Fruit fly (Drosophila melanogaster) whole organism, embryonic: Measurements from ENCODE around the gene CG46458.

Experiments
- CG10274 ChIP-seq: fragments of 200-800 bp; sonication (Bioruptor generic); optimal IDR thresholded peaks from 3 replicates; lab custom pipeline; 2017; ENCODE audit warnings: missing biosample characterization, mild to moderate bottlenecking, missing genetic modification characterization
- CG10654 ChIP-seq: fragments of 200-800 bp; sonication (Bioruptor generic); optimal IDR thresholded peaks from 2 replicates; lab custom pipeline; 2016; ENCODE audit warnings: missing biosample characterization, missing genetic modification characterization
- CG11560 ChIP-seq: fragments of 200-800 bp; sonication (Bioruptor generic); IDR thresholded peaks from 3 replicates; pipeline ENCODE4 v1.3.6; 2022; ENCODE audit warnings: missing biosample characterization, missing genetic modification characterization
- CG12236 ChIP-seq: fragments of 200-800 bp; sonication (Bioruptor generic); optimal IDR thresholded peaks from 2 replicates; lab custom pipeline; 2016; ENCODE audit warnings: missing biosample characterization, missing genetic modification characterization
- CG1233 ChIP-seq: fragments of 200-800 bp; sonication (Bioruptor generic); optimal IDR thresholded peaks from 4 replicates; lab custom pipeline; 2018; ENCODE audit warnings: missing biosample characterization, mild to moderate bottlenecking, missing genetic modification characterization
- CG12942 ChIP-seq: fragments of 200-800 bp; sonication (Bioruptor generic); optimal IDR thresholded peaks from 3 replicates; lab custom pipeline; 2016; ENCODE audit warnings: missing biosample characterization, missing genetic modification characterization
- CG13123 ChIP-seq: fragments of 200-800 bp; sonication (Bioruptor generic); optimal IDR thresholded peaks from 2 replicates; lab custom pipeline; 2016; ENCODE audit warnings: missing biosample characterization, missing genetic modification characterization
- CG16779 ChIP-seq: fragments of 200-800 bp; sonication (Bioruptor generic); IDR thresholded peaks from 2 replicates; pipeline ENCODE4 v1.3.6; 2022; ENCODE audit warnings: missing biosample characterization, missing genetic modification characterization
- CG16813 ChIP-seq: fragments of 200-800 bp; sonication (Bioruptor generic); IDR thresholded peaks from 3 replicates; pipeline ENCODE4 v1.3.6; 2022; ENCODE audit warnings: missing biosample characterization, missing genetic modification characterization; ENCODE audit not compliant: partially characterized antibody
- CG31224 ChIP-seq: fragments of 200-800 bp; sonication (Bioruptor generic); IDR thresholded peaks from 2 replicates; pipeline ENCODE4 v1.3.6; 2022; ENCODE audit warnings: missing biosample characterization, missing genetic modification characterization
- CG31365 ChIP-seq: fragments of 200-800 bp; sonication (Bioruptor generic); optimal IDR thresholded peaks from 2 replicates; lab custom pipeline; 2018; ENCODE audit warnings: missing biosample characterization, mild to moderate bottlenecking, missing genetic modification characterization
- CG3163 ChIP-seq: fragments of 200-800 bp; sonication (Bioruptor generic); optimal IDR thresholded peaks from 3 replicates; lab custom pipeline; 2016; ENCODE audit warnings: missing biosample characterization, missing genetic modification characterization
- CG3281 ChIP-seq: fragments of 200-800 bp; sonication (Bioruptor generic); optimal IDR thresholded peaks from 3 replicates; lab custom pipeline; 2017; ENCODE audit warnings: missing biosample characterization, mild to moderate bottlenecking, missing genetic modification characterization
- CG34422 ChIP-seq: fragments of 200-800 bp; sonication (Bioruptor generic); IDR thresholded peaks from 3 replicates; pipeline ENCODE4 v1.3.6; 2022; ENCODE audit warnings: missing biosample characterization, missing genetic modification characterization
- CG3995 ChIP-seq: fragments of 200-800 bp; sonication (Bioruptor generic); optimal IDR thresholded peaks from 3 replicates; lab custom pipeline; 2016; ENCODE audit warnings: missing biosample characterization, missing genetic modification characterization
- CG6272 ChIP-seq: fragments of 200-800 bp; sonication (Bioruptor generic); IDR thresholded peaks from 2 replicates; pipeline ENCODE4 v1.3.6; 2022; ENCODE audit warnings: missing biosample characterization, missing genetic modification characterization
- CG6654 ChIP-seq: fragments of 200-800 bp; sonication (Bioruptor generic); optimal IDR thresholded peaks from 2 replicates; lab custom pipeline; 2017; ENCODE audit warnings: missing biosample characterization, mild to moderate bottlenecking, missing genetic modification characterization
- CG6689 ChIP-seq: fragments of 200-800 bp; sonication (Bioruptor generic); IDR thresholded peaks from 2 replicates; pipeline ENCODE4 v1.3.6; 2022; ENCODE audit warnings: missing biosample characterization, missing genetic modification characterization
- CG6813 ChIP-seq: fragments of 200-800 bp; sonication (Bioruptor generic); optimal IDR thresholded peaks from 2 replicates; lab custom pipeline; 2017; ENCODE audit warnings: missing biosample characterization, missing genetic modification characterization, mild to moderate bottlenecking, moderate library complexity, missing genetic modification reagents
- CG7556 ChIP-seq: fragments of 200-800 bp; sonication (Bioruptor generic); optimal IDR thresholded peaks from 2 replicates; lab custom pipeline; 2017; ENCODE audit warnings: missing biosample characterization, mild to moderate bottlenecking, missing genetic modification characterization
- CG7745 ChIP-seq: fragments of 200-800 bp; sonication (Bioruptor generic); optimal IDR thresholded peaks from 2 replicates; lab custom pipeline; 2018; ENCODE audit warnings: missing biosample characterization, mild to moderate bottlenecking, missing genetic modification characterization, moderate library complexity
- CG7786 ChIP-seq: fragments of 200-800 bp; sonication (Bioruptor generic); optimal IDR thresholded peaks from 2 replicates; lab custom pipeline; 2016; ENCODE audit warnings: missing biosample characterization, missing genetic modification characterization
- CG9727 ChIP-seq: fragments of 200-800 bp; sonication (Bioruptor generic); optimal IDR thresholded peaks from 3 replicates; lab custom pipeline; 2017; ENCODE audit warnings: missing biosample characterization, mild to moderate bottlenecking, missing genetic modification characterization
- CG9876 ChIP-seq: fragments of 200-800 bp; sonication (Bioruptor generic); optimal IDR thresholded peaks from 2 replicates; lab custom pipeline; 2016; ENCODE audit warnings: missing biosample characterization, missing genetic modification characterization
- CkIIα-i1 ChIP-seq: fragments of 200-800 bp; sonication (Bioruptor generic); IDR thresholded peaks from 2 replicates; pipeline ENCODE4 v1.3.6; 2022; ENCODE audit warnings: missing biosample characterization, missing genetic modification characterization
- CoRest ChIP-seq: fragments of 200-800 bp; sonication (Bioruptor generic); optimal IDR thresholded peaks from 3 replicates; lab custom pipeline; 2018; ENCODE audit warnings: missing biosample characterization, mild to moderate bottlenecking, missing genetic modification characterization, moderate library complexity
- Dip2 ChIP-seq: fragments of 200-800 bp; sonication (Bioruptor generic); IDR thresholded peaks from 2 replicates; pipeline ENCODE4 v1.3.6; 2022; ENCODE audit warnings: missing biosample characterization, missing genetic modification characterization
- Fer3 ChIP-seq: fragments of 200-800 bp; sonication (Bioruptor generic); optimal IDR thresholded peaks from 2 replicates; lab custom pipeline; 2018; ENCODE audit warnings: missing biosample characterization, mild to moderate bottlenecking, missing genetic modification characterization, moderate library complexity
- Mes4 ChIP-seq: fragments of 200-800 bp; sonication (Bioruptor generic); optimal IDR thresholded peaks from 2 replicates; lab custom pipeline; 2016; ENCODE audit warnings: missing biosample characterization, missing genetic modification characterization
- Optix ChIP-seq: fragments of 200-800 bp; sonication (Bioruptor generic); IDR thresholded peaks from 3 replicates; pipeline ENCODE4 v1.3.6; 2022; ENCODE audit warnings: missing biosample characterization, missing genetic modification characterization
- Ptx1 ChIP-seq: fragments of 200-800 bp; sonication (Bioruptor generic); IDR thresholded peaks from 2 replicates; pipeline ENCODE4 v1.3.6; 2022; ENCODE audit warnings: missing biosample characterization, missing genetic modification characterization
- Xbp1 ChIP-seq: fragments of 200-800 bp; sonication (Bioruptor generic); optimal IDR thresholded peaks from 3 replicates; lab custom pipeline; 2016; ENCODE audit warnings: missing biosample characterization, mild to moderate bottlenecking, missing genetic modification characterization
- ab ChIP-seq: fragments of 200-800 bp; sonication (Bioruptor generic); optimal IDR thresholded peaks from 2 replicates; lab custom pipeline; 2016; ENCODE audit warnings: missing biosample characterization, missing genetic modification characterization
- ase ChIP-seq: fragments of 200-800 bp; sonication (Bioruptor generic); IDR thresholded peaks from 3 replicates; pipeline ENCODE4 v1.3.6; 2022; ENCODE audit warnings: missing biosample characterization, missing genetic modification characterization
- ash1 ChIP-seq: fragments of 200-800 bp; sonication (Bioruptor generic); optimal IDR thresholded peaks from 2 replicates; lab custom pipeline; 2018; ENCODE audit warnings: missing biosample characterization, mild to moderate bottlenecking, missing genetic modification characterization
- bigmax ChIP-seq: fragments of 200-800 bp; sonication (Bioruptor generic); optimal IDR thresholded peaks from 2 replicates; lab custom pipeline; 2018; ENCODE audit warnings: missing biosample characterization, mild to moderate bottlenecking, missing genetic modification characterization
- corto ChIP-seq: fragments of 200-800 bp; sonication (Bioruptor generic); optimal IDR thresholded peaks from 2 replicates; lab custom pipeline; 2016; ENCODE audit warnings: missing biosample characterization, mild to moderate bottlenecking, missing genetic modification characterization, moderate library complexity
- dm ChIP-seq: fragments of 200-800 bp; sonication (Bioruptor generic); optimal IDR thresholded peaks from 3 replicates; lab custom pipeline; 2016; ENCODE audit warnings: missing biosample characterization, missing genetic modification characterization
- dysf ChIP-seq: fragments of 200-800 bp; sonication (Bioruptor generic); IDR thresholded peaks from 3 replicates; pipeline ENCODE4 v1.3.6; 2022; ENCODE audit warnings: missing biosample characterization, missing genetic modification characterization
- gfzf ChIP-seq: fragments of 200-800 bp; sonication (Bioruptor generic); optimal IDR thresholded peaks from 2 replicates; lab custom pipeline; 2016; ENCODE audit warnings: missing biosample characterization, mild to moderate bottlenecking, missing genetic modification characterization, moderate library complexity
- gsb ChIP-seq: fragments of 200-800 bp; sonication (Bioruptor generic); IDR thresholded peaks from 2 replicates; pipeline ENCODE4 v1.3.6; 2022; ENCODE audit warnings: missing biosample characterization, missing genetic modification characterization
- hkb ChIP-seq, 2 experiments: fragments of 200-800 bp in 1 of 2; fragments of >200 bp in 1 of 2; sonication (Bioruptor generic) in 1 of 2; IDR thresholded peaks in 1 of 2; optimal IDR thresholded peaks in 1 of 2; 2 replicates each; pipeline versions ENCODE4 v1.3.6 to Lab custom; 2017 to 2022; ENCODE audit warnings: missing biosample characterization in 1 of 2, missing genetic modification characterization in 1 of 2
- nerfin-1 ChIP-seq: fragments of 200-800 bp; sonication (Bioruptor generic); optimal IDR thresholded peaks from 3 replicates; lab custom pipeline; 2019; ENCODE audit warnings: missing biosample characterization, mild to moderate bottlenecking, missing genetic modification characterization, moderate library complexity
- pan ChIP-seq, 4 experiments: fragments of >200 bp in 3 of 4; fragments of 200-800 bp in 1 of 4; sonication (Bioruptor generic) in 1 of 4; optimal IDR thresholded peaks in 3 of 4; IDR thresholded peaks in 1 of 4; 2 replicates each; pipeline versions ENCODE4 v1.3.6 to Lab custom; 2017 to 2022; ENCODE audit warnings: missing biosample characterization in 2 of 4, missing genetic modification characterization in 2 of 4, mixed read lengths in 1 of 4
- peb ChIP-seq: fragments of 200-800 bp; sonication (Bioruptor generic); IDR thresholded peaks from 2 replicates; pipeline ENCODE4 v1.3.6; 2022; ENCODE audit warnings: missing biosample characterization, missing genetic modification characterization
- prd ChIP-seq, 3 experiments: fragments of >200 bp in 2 of 3; fragments of 200-800 bp in 1 of 3; sonication (Bioruptor generic) in 1 of 3; optimal IDR thresholded peaks in 2 of 3; IDR thresholded peaks in 1 of 3; 2 replicates in 2 of 3; 3 replicates in 1 of 3; pipeline versions ENCODE4 v1.3.6 to Lab custom; 2017 to 2022; ENCODE audit warnings: missing biosample characterization in 1 of 3, missing genetic modification characterization in 1 of 3
- ranshi ChIP-seq: fragments of 200-800 bp; sonication (Bioruptor generic); IDR thresholded peaks from 2 replicates; pipeline ENCODE4 v1.3.6; 2022; ENCODE audit warnings: missing biosample characterization, missing genetic modification characterization
- scrt ChIP-seq: fragments of 200-800 bp; sonication (Bioruptor generic); optimal IDR thresholded peaks from 2 replicates; lab custom pipeline; 2018; ENCODE audit warnings: missing biosample characterization, mild to moderate bottlenecking, missing genetic modification characterization, moderate library complexity
- trem ChIP-seq: fragments of 200-800 bp; optimal IDR thresholded peaks from 3 replicates; lab custom pipeline; 2019; ENCODE audit warnings: missing biosample characterization, mild to moderate bottlenecking, missing genetic modification characterization, moderate library complexity

The CG46458 gene

DNA sequence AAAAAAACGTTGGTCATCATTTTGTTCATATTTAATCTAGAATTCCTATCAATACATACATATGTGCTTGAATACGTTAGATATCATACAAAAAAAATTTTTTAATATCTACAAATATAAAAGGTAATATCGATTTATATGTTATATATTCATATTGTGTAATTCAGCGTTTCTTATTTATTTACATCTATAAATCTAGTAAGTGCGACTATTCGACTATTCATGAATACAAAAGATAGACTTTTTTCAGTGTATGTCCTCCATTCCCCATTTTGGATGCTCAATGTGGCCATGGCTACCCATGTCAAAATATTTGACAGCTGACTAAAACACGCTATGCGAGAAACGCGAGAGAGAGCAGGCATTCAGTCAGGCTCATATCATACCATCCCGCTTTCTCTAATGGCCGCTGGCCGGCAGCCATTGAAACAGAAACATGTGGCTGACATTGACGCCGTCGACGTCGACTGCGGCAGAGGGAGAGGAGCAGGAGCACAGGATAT, 54.8 kb downstream of the CG46458 start (continued):
- peak; percentile 73 for TF ChIP-seq nerfin-1 (tag; lab: Kevin White, UChicago)
- TF ChIP-seq dm (GFP tag; lab: Kevin White, UChicago): no peak
- peak; percentile 68 for TF ChIP-seq Xbp1 (GFP tag; lab: Kevin White, UChicago)
- TF ChIP-seq Fer3 (tag; lab: Kevin White, UChicago): peak; percentile 63
- peak; percentile 43 for TF ChIP-seq CG6654 (GFP tag; lab: Kevin White, UChicago)
- TF ChIP-seq CG6689 (GFP tag; lab: Robert Waterston, UW): peak; percentile 69
- no peak for TF ChIP-seq prd (optimal IDR thresholded peaks at IDR 0.05; lab: Kevin White, UChicago)
- peak; percentile 75; the same call in 2 of the 3 replicates for TF ChIP-seq prd (GFP tag; IDR thresholded peaks at IDR 0.05; lab: Robert Waterston, UW)
- TF ChIP-seq dysf (GFP tag; lab: Robert Waterston, UW): peak; percentile 56; the same call in 1 of the 3 replicates
- peak; percentile 40; the same call in 1 of the 2 replicates for TF ChIP-seq ranshi (GFP tag; lab: Robert Waterston, UW)
- no peak for TF ChIP-seq CG16813
- 0 out of 3 replicates have a peak, but pooled peaks have one; percentile 4 for TF ChIP-seq ase (GFP tag; lab: Robert Waterston, UW)
- peak; percentile 89 for TF ChIP-seq CG9727
- peak; percentile 68 for TF ChIP-seq Ptx1 (GFP tag; lab: Robert Waterston, UW)
- peak; percentile 70 for TF ChIP-seq CG1233 (GFP tag; lab: Kevin White, UChicago)
- TF ChIP-seq CG31365: no peak
- TF ChIP-seq CG11560 (tag; lab: Robert Waterston, UW): no peak
- no peak for TF ChIP-seq CG9876 (GFP tag; lab: Kevin White, UChicago)
- TF ChIP-seq gfzf (GFP tag; lab: Kevin White, UChicago): no peak
- TF ChIP-seq CG12236 (GFP tag; lab: Kevin White, UChicago): no peak
- no peak for TF ChIP-seq CkIIα-i1 (GFP tag; lab: Robert Waterston, UW)
- no peak for TF ChIP-seq CG3995 (GFP tag; lab: Kevin White, UChicago)
- no peak for TF ChIP-seq CG7786
- no peak for TF ChIP-seq Optix (GFP tag; lab: Robert Waterston, UW)
- TF ChIP-seq CG6272 (GFP tag; lab: Robert Waterston, UW): no peak
- TF ChIP-seq CG7556 (GFP tag; lab: Kevin White, UChicago): peak; percentile 81
- TF ChIP-seq CG10274 (GFP tag; lab: Kevin White, UChicago): no peak
- no peak for TF ChIP-seq Dip2 (GFP tag; lab: Robert Waterston, UW)
- no peak for TF ChIP-seq gsb (GFP tag; lab: Robert Waterston, UW)
- peak; percentile 90 for TF ChIP-seq CoRest (tag; lab: Kevin White, UChicago)
- TF ChIP-seq CG16779: no peak
- TF ChIP-seq CG31224 (GFP tag; lab: Robert Waterston, UW): peak; percentile 18; the same call in 1 of the 2 replicates
- no peak for TF ChIP-seq bigmax (GFP tag; lab: Kevin White, UChicago)
- TF ChIP-seq CG12942 (GFP tag; lab: Kevin White, UChicago): no peak
- TF ChIP-seq scrt: peak; percentile 47
- TF ChIP-seq hkb (optimal IDR thresholded peaks at IDR 0.05; lab: Kevin White, UChicago): no peak
- peak; percentile 69 for TF ChIP-seq hkb (GFP tag; IDR thresholded peaks at IDR 0.05; lab: Robert Waterston, UW)
- no peak for TF ChIP-seq CG3163 (GFP tag; lab: Kevin White, UChicago)
- TF ChIP-seq corto (GFP tag; lab: Kevin White, UChicago): no peak
- no peak for TF ChIP-seq ash1 (GFP tag; lab: Kevin White, UChicago)
- TF ChIP-seq CG10654 (GFP tag; lab: Kevin White, UChicago): peak; percentile 60
- peak; percentile 55 for TF ChIP-seq CG3281 (GFP tag; lab: Kevin White, UChicago)
- TF ChIP-seq ab (GFP tag; lab: Kevin White, UChicago): no peak
- TF ChIP-seq CG6813 (GFP tag; lab: Kevin White, UChicago): peak; percentile 54
- no peak for TF ChIP-seq CG34422 (GFP tag; lab: Robert Waterston, UW)
- TF ChIP-seq trem: peak; percentile 80
- TF ChIP-seq peb (GFP tag; lab: Robert Waterston, UW): no peak
- TF ChIP-seq CG13123 (GFP tag; lab: Kevin White, UChicago): peak; percentile 33
- no peak for TF ChIP-seq CG7745 (tag; lab: Kevin White, UChicago)
- no peak for TF ChIP-seq Mes4 (GFP tag; lab: Kevin White, UChicago)
- no peak for TF ChIP-seq pan (optimal IDR thresholded peaks at IDR 0.05; lab: Kevin White, UChicago)
- no peak for TF ChIP-seq pan (GFP tag; optimal IDR thresholded peaks at IDR 0.05 in 1 of 2, IDR thresholded peaks at IDR 0.05 in 1 of 2)
